Fruit fly (Drosophila melanogaster): ENCODE results near the gene schuy.

The schuy gene

dm6 chr3L:20027735-20028134, 41.8 kb downstream of the schuy start, which contains the start of gene CG14183:
Gene CG14183 (minus strand): TSS chr3L:20027835.
- TF ChIP-seq dan (GFP tag; IDR thresholded peaks at IDR 0.05) (no peak), nerfin-1 (tag; optimal IDR thresholded peaks at IDR 0.05) (no peak), Atf-2 (GFP tag; optimal IDR thresholded peaks at IDR 0.05) (no peak), CG7357 (GFP tag; IDR thresholded peaks at IDR 0.05) (no peak), CG5180 (GFP tag; optimal IDR thresholded peaks at IDR 0.05) (no peak), CG6175 (GFP tag; IDR thresholded peaks at IDR 0.05) (no peak), wek (GFP tag; optimal IDR thresholded peaks at IDR 0.05) (no peak), Doc2 (GFP tag; IDR thresholded peaks at IDR 0.05) (no peak), mirr (GFP tag; optimal IDR thresholded peaks at IDR 0.05) (no peak), CG15073 (GFP tag; optimal IDR thresholded peaks at IDR 0.05) (no peak), CG1602 (GFP tag; optimal IDR thresholded peaks at IDR 0.05) (no peak), fd64A (GFP tag; optimal IDR thresholded peaks at IDR 0.05) (no peak)

dm6 chr3L:20028753-20029152, 42.9 kb downstream of the schuy start, which contains the start of gene Lamtor1:
Gene Lamtor1 (minus strand): TSS chr3L:20029020.
- TF ChIP-seq CG3163 (GFP tag; optimal IDR thresholded peaks at IDR 0.05): no peak
- no peak for TF ChIP-seq HmgD (GFP tag; optimal IDR thresholded peaks at IDR 0.05)
- no peak for TF ChIP-seq CG12104 (GFP tag; optimal IDR thresholded peaks at IDR 0.05)
- no peak for TF ChIP-seq GATAe (GFP tag; conservative IDR thresholded peaks at IDR 0.05)
- TF ChIP-seq D (optimal IDR thresholded peaks at IDR 0.05): peak; percentile 73
- TF ChIP-seq D (GFP tag; optimal IDR thresholded peaks at IDR 0.05): no peak
- no peak for TF ChIP-seq nerfin-1 (tag; optimal IDR thresholded peaks at IDR 0.05)
- TF ChIP-seq ssp (GFP tag; IDR thresholded peaks at IDR 0.05): no peak
- TF ChIP-seq Sry-δ (GFP tag; optimal IDR thresholded peaks at IDR 0.05): peak; percentile 83
- TF ChIP-seq B-H1 (GFP tag; IDR thresholded peaks at IDR 0.05): no peak
- no peak for TF ChIP-seq CrebB (tag; optimal IDR thresholded peaks at IDR 0.05)
- TF ChIP-seq amos (GFP tag; IDR thresholded peaks at IDR 0.05; ENCODE audit: partially characterized antibody): peak; percentile 21; the same call in 1 of the 2 replicates
- TF ChIP-seq HLH4C (GFP tag; IDR thresholded peaks at IDR 0.05; ENCODE audit: partially characterized antibody): peak; percentile 52; the same call in 2 of the 3 replicates
- no peak for TF ChIP-seq CG11398 (GFP tag; optimal IDR thresholded peaks at IDR 0.05)
- peak; percentile 94 for TF ChIP-seq MESR4 (GFP tag; optimal IDR thresholded peaks at IDR 0.05)
- TF ChIP-seq E2f2 (GFP tag; IDR thresholded peaks at IDR 0.05): peak; percentile 96
- no peak for TF ChIP-seq CG11504 (tag; optimal IDR thresholded peaks at IDR 0.05)
- no peak for TF ChIP-seq ranshi (GFP tag; IDR thresholded peaks at IDR 0.05)
- no peak for TF ChIP-seq CG17361 (GFP tag; IDR thresholded peaks at IDR 0.05)
- TF ChIP-seq crp (GFP tag; optimal IDR thresholded peaks at IDR 0.05): peak in 1 of 2 experiments; percentile 80
- TF ChIP-seq Lhr (GFP tag; optimal IDR thresholded peaks at IDR 0.05): peak; percentile 20
- no peak for TF ChIP-seq cas (GFP tag; IDR thresholded peaks at IDR 0.05)
- TF ChIP-seq CG10979 (tag; optimal IDR thresholded peaks at IDR 0.05): no peak
- TF ChIP-seq pzg (GFP tag; optimal IDR thresholded peaks at IDR 0.05): peak; percentile 64
- TF ChIP-seq CG8765 (GFP tag; IDR thresholded peaks at IDR 0.05): no peak
- no peak for TF ChIP-seq Mad (GFP tag; optimal IDR thresholded peaks at IDR 0.05)
- no peak for TF ChIP-seq Dad (GFP tag; optimal IDR thresholded peaks at IDR 0.05)
- TF ChIP-seq da (GFP tag; optimal IDR thresholded peaks at IDR 0.05): no peak
- no peak for TF ChIP-seq sim (GFP tag; IDR thresholded peaks at IDR 0.05)
- no peak for TF ChIP-seq cwo (GFP tag; optimal IDR thresholded peaks at IDR 0.05)
- no peak for TF ChIP-seq Oaz (GFP tag; IDR thresholded peaks at IDR 0.05)
- no peak for TF ChIP-seq CG3065 (GFP tag; optimal IDR thresholded peaks at IDR 0.05)
- no peak for TF ChIP-seq Stat92E (GFP tag; optimal IDR thresholded peaks at IDR 0.05)
- no peak for TF ChIP-seq lab (GFP tag; optimal IDR thresholded peaks at IDR 0.05)
- TF ChIP-seq CG12659 (GFP tag; optimal IDR thresholded peaks at IDR 0.05): no peak
- no peak for TF ChIP-seq eyg (GFP tag; optimal IDR thresholded peaks at IDR 0.05)
- no peak for TF ChIP-seq CG14050 (GFP tag; IDR thresholded peaks at IDR 0.05)
- peak; percentile 99 for TF ChIP-seq CG11560 (tag; IDR thresholded peaks at IDR 0.05)
- no peak for TF ChIP-seq sens (GFP tag)
- peak; percentile 90 for TF ChIP-seq Dref (GFP tag; IDR thresholded peaks at IDR 0.05)

Measured in whole organism, embryonic.